Worm (Caenorhabditis elegans) whole organism, L3 larva: Measurements from ENCODE around the gene pqn-62.

Source experiments
- R02D3.7 ChIP-seq: fragments of 150-350 bp; optimal IDR thresholded peaks from 2 replicates; lab custom pipeline; 2014; ENCODE audit warnings: missing biosample characterization, missing genetic modification characterization
- ZK546.5 ChIP-seq: sonication (generic microtip); optimal IDR thresholded peaks from 2 replicates; lab custom pipeline; 2017; ENCODE audit warnings: missing biosample characterization, missing genetic modification characterization
- aly-2 ChIP-seq: fragments of 150-350 bp; optimal IDR thresholded peaks from 2 replicates; lab custom pipeline; 2014; ENCODE audit warnings: missing biosample characterization, missing genetic modification characterization
- ama-1 ChIP-seq: fragments of 150-350 bp; optimal IDR thresholded peaks from 2 replicates; lab custom pipeline; 2018
- ceh-16 ChIP-seq: sonication (generic microtip); optimal IDR thresholded peaks from 2 replicates; lab custom pipeline; 2017; ENCODE audit warnings: missing biosample characterization, missing genetic modification characterization
- ceh-28 ChIP-seq: fragments of 150-350 bp; optimal IDR thresholded peaks from 2 replicates; lab custom pipeline; 2014; ENCODE audit warnings: missing biosample characterization, missing genetic modification reagents, missing genetic modification characterization
- ceh-82 ChIP-seq: fragments of 150-350 bp; optimal IDR thresholded peaks from 2 replicates; lab custom pipeline; 2014; ENCODE audit warnings: missing biosample characterization, missing genetic modification characterization
- ceh-9 ChIP-seq: sonication (generic microtip); optimal IDR thresholded peaks from 2 replicates; lab custom pipeline; 2018; ENCODE audit warnings: missing biosample characterization, missing genetic modification characterization
- daf-12 ChIP-seq: fragments of 150-350 bp; optimal IDR thresholded peaks from 2 replicates; lab custom pipeline; 2014; ENCODE audit warnings: missing biosample characterization, missing genetic modification reagents, missing genetic modification characterization
- egl-27 ChIP-seq: sonication (generic microtip); optimal IDR thresholded peaks from 4 replicates; lab custom pipeline; 2017; ENCODE audit warnings: missing biosample characterization, missing genetic modification reagents, missing genetic modification characterization
- egl-5 ChIP-seq: fragments of 150-350 bp; optimal IDR thresholded peaks from 2 replicates; lab custom pipeline; 2017; ENCODE audit warnings: missing biosample characterization, missing genetic modification reagents, missing genetic modification characterization, inconsistent platforms
- elt-1 ChIP-seq: fragments of 150-350 bp; optimal IDR thresholded peaks from 2 replicates; lab custom pipeline; 2014; ENCODE audit warnings: missing biosample characterization, missing genetic modification characterization
- elt-2 ChIP-seq: sonication (generic microtip); optimal IDR thresholded peaks from 2 replicates; lab custom pipeline; 2016; ENCODE audit warnings: missing genetic modification reagents, mild to moderate bottlenecking, missing genetic modification characterization, missing compliant biosample characterization
- elt-3 ChIP-seq, 3 experiments: fragments of 150-350 bp in 1 of 3; sonication (generic microtip) in 2 of 3; optimal IDR thresholded peaks; 2 replicates in 2 of 3; 4 replicates in 1 of 3; lab custom pipeline; 2014 to 2017; ENCODE audit warnings: missing biosample characterization in 3 of 3, missing genetic modification characterization in 3 of 3
- eor-1 ChIP-seq, 2 experiments: fragments of 150-350 bp; optimal IDR thresholded peaks; 2 replicates each; lab custom pipeline; 2014 to 2018; ENCODE audit warnings: missing biosample characterization in 2 of 2, missing genetic modification characterization in 2 of 2
- fkh-10 ChIP-seq: sonication (generic microtip); optimal IDR thresholded peaks from 2 replicates; lab custom pipeline; 2017; ENCODE audit warnings: missing biosample characterization, missing genetic modification reagents, missing genetic modification characterization
- fkh-2 ChIP-seq: fragments of 150-350 bp; optimal IDR thresholded peaks from 2 replicates; lab custom pipeline; 2014; ENCODE audit warnings: missing biosample characterization, missing genetic modification reagents, missing genetic modification characterization
- hmg-11 ChIP-seq: sonication (generic microtip); optimal IDR thresholded peaks from 2 replicates; lab custom pipeline; 2016; ENCODE audit warnings: missing genetic modification characterization, missing compliant biosample characterization
- jun-1 ChIP-seq: fragments of 150-350 bp; optimal IDR thresholded peaks from 2 replicates; lab custom pipeline; 2014; ENCODE audit warnings: missing biosample characterization, missing genetic modification reagents, missing genetic modification characterization
- lin-15B ChIP-seq: fragments of 150-350 bp; optimal IDR thresholded peaks from 2 replicates; lab custom pipeline; 2014; ENCODE audit warnings: missing biosample characterization, missing genetic modification characterization
- lin-39 ChIP-seq: fragments of 150-350 bp; optimal IDR thresholded peaks from 2 replicates; lab custom pipeline; 2018; ENCODE audit warnings: missing biosample characterization, missing genetic modification reagents, missing genetic modification characterization
- lsy-12 ChIP-seq: sonication (generic microtip); optimal IDR thresholded peaks from 2 replicates; lab custom pipeline; 2016; ENCODE audit warnings: mild to moderate bottlenecking, missing genetic modification characterization, missing compliant biosample characterization
- mdl-1 ChIP-seq: fragments of 150-350 bp; optimal IDR thresholded peaks from 2 replicates; lab custom pipeline; 2014; ENCODE audit warnings: missing biosample characterization, missing genetic modification characterization
- mml-1 ChIP-seq: fragments of 150-350 bp; sonication (generic microtip); optimal IDR thresholded peaks from 3 replicates; lab custom pipeline; 2014; ENCODE audit warnings: missing biosample characterization, missing genetic modification characterization
- nfya-1 ChIP-seq: sonication (generic microtip); optimal IDR thresholded peaks from 2 replicates; lab custom pipeline; 2017; ENCODE audit warnings: missing genetic modification characterization, mild to moderate bottlenecking, missing compliant biosample characterization, antibody characterized with exemption, moderate library complexity; ENCODE audit not compliant: insufficient read depth
- nhr-11 ChIP-seq: fragments of 150-350 bp; optimal IDR thresholded peaks from 2 replicates; lab custom pipeline; 2014; ENCODE audit warnings: missing biosample characterization, missing genetic modification characterization
- nhr-12 ChIP-seq: fragments of 150-350 bp; optimal IDR thresholded peaks from 2 replicates; lab custom pipeline; 2014; ENCODE audit warnings: missing biosample characterization, missing genetic modification characterization
- nhr-23 ChIP-seq: fragments of 150-350 bp; optimal IDR thresholded peaks from 2 replicates; lab custom pipeline; 2014; ENCODE audit warnings: missing biosample characterization, missing genetic modification reagents, missing genetic modification characterization
- nhr-237 ChIP-seq: fragments of 150-350 bp; optimal IDR thresholded peaks from 2 replicates; lab custom pipeline; 2014; ENCODE audit warnings: missing biosample characterization, missing genetic modification characterization
- nhr-25 ChIP-seq: sonication (generic microtip); optimal IDR thresholded peaks from 2 replicates; lab custom pipeline; 2017; ENCODE audit warnings: missing biosample characterization, missing genetic modification characterization
- nhr-28 ChIP-seq: fragments of 150-350 bp; optimal IDR thresholded peaks from 2 replicates; lab custom pipeline; 2014; ENCODE audit warnings: missing biosample characterization, missing genetic modification characterization
- nhr-43 ChIP-seq: sonication (generic microtip); optimal IDR thresholded peaks from 2 replicates; lab custom pipeline; 2016; ENCODE audit warnings: mild to moderate bottlenecking, missing genetic modification characterization, missing compliant biosample characterization; ENCODE audit not compliant: poor library complexity, severe bottlenecking
- nhr-67 ChIP-seq: fragments of 150-350 bp; optimal IDR thresholded peaks from 2 replicates; lab custom pipeline; 2014; ENCODE audit warnings: missing biosample characterization, missing genetic modification characterization
- nhr-76 ChIP-seq: fragments of 150-350 bp; sonication (generic microtip); optimal IDR thresholded peaks from 5 replicates; lab custom pipeline; 2014; ENCODE audit warnings: missing biosample characterization, missing genetic modification characterization
- nhr-77 ChIP-seq: fragments of 150-350 bp; optimal IDR thresholded peaks from 2 replicates; lab custom pipeline; 2014; ENCODE audit warnings: missing biosample characterization, missing genetic modification characterization
- pha-4 ChIP-seq: fragments of 150-350 bp; optimal IDR thresholded peaks from 2 replicates; lab custom pipeline; 2014; ENCODE audit warnings: missing biosample characterization, missing genetic modification reagents, missing genetic modification characterization
- pqm-1 ChIP-seq: fragments of 150-350 bp; optimal IDR thresholded peaks from 2 replicates; lab custom pipeline; 2017; ENCODE audit warnings: missing biosample characterization, missing genetic modification characterization, inconsistent platforms
- sea-2 ChIP-seq: fragments of 150-350 bp; sonication (generic microtip); optimal IDR thresholded peaks from 4 replicates; lab custom pipeline; 2014; ENCODE audit warnings: missing biosample characterization, missing genetic modification reagents, missing genetic modification characterization
- skn-1 ChIP-seq: fragments of 150-350 bp; optimal IDR thresholded peaks from 2 replicates; lab custom pipeline; 2014; ENCODE audit warnings: missing biosample characterization, missing genetic modification characterization
- snpc-4 ChIP-seq: fragments of 150-350 bp; optimal IDR thresholded peaks from 2 replicates; lab custom pipeline; 2014; ENCODE audit warnings: missing biosample characterization, missing genetic modification characterization
- tbx-2 ChIP-seq: sonication (generic microtip); optimal IDR thresholded peaks from 2 replicates; lab custom pipeline; 2016; ENCODE audit warnings: mild to moderate bottlenecking, missing genetic modification characterization, missing compliant biosample characterization
- unc-39 ChIP-seq: sonication (generic microtip); optimal IDR thresholded peaks from 4 replicates; lab custom pipeline; 2017; ENCODE audit warnings: missing biosample characterization, missing genetic modification characterization
- unc-62 ChIP-seq: fragments of 150-350 bp; sonication (generic microtip); optimal IDR thresholded peaks from 4 replicates; lab custom pipeline; 2014; ENCODE audit warnings: missing biosample characterization, missing genetic modification reagents, missing genetic modification characterization
- zag-1 ChIP-seq: fragments of 150-350 bp; optimal IDR thresholded peaks from 2 replicates; lab custom pipeline; 2014; ENCODE audit warnings: missing biosample characterization, missing genetic modification characterization
- ztf-11 ChIP-seq: fragments of 150-350 bp; optimal IDR thresholded peaks from 2 replicates; lab custom pipeline; 2014; ENCODE audit warnings: missing biosample characterization, missing genetic modification characterization
- ztf-4 ChIP-seq: fragments of 150-350 bp; optimal IDR thresholded peaks from 2 replicates; lab custom pipeline; 2014; ENCODE audit warnings: missing biosample characterization, missing genetic modification characterization

pqn-62 gene

ce11 chrX:5159645-5160044, 36.3 kb upstream of the pqn-62 start, which contains the start of gene C31H2.4:
Gene C31H2.4, minus strand, starts transcription at chrX:5159663.
- TF ChIP-seq lin-39 (tag; lab: Kevin White, UChicago) (no peak), pqm-1 (tag; lab: Kevin White, UChicago) (peak; percentile 16), elt-2 (tag; lab: Kevin White, UChicago) (peak; percentile 63), ztf-11 (tag; lab: Kevin White, UChicago) (no peak)

- no peak for TF ChIP-seq fkh-10
- no peak for TF ChIP-seq elt-2 (tag; lab: Kevin White, UChicago)
- no peak for TF ChIP-seq nhr-28 (tag; lab: Kevin White, UChicago)
- no peak for TF ChIP-seq ceh-82
- no peak for TF ChIP-seq snpc-4 (tag; lab: Kevin White, UChicago)
- TF ChIP-seq ceh-28 = no peak
- TF ChIP-seq zag-1 (tag; lab: Kevin White, UChicago) = no peak
- no peak for TF ChIP-seq ceh-16
Observed at ce11 chrX:5162755-5163154, 33.2 kb upstream of the pqn-62 start, which contains the start of gene EGAP5.1. Gene EGAP5.1, plus strand, starts transcription at chrX:5163055.

- TF ChIP-seq elt-1 (no peak), skn-1 (tag; lab: Kevin White, UChicago) (no peak), nhr-237 (tag; lab: Kevin White, UChicago) (no peak), lin-15B (tag; lab: Kevin White, UChicago) (no peak)
Observed at ce11 chrX:5164054-5164453, 31.9 kb upstream of the pqn-62 start.

ce11 chrX:5165037-5165436, 30.9 kb upstream of the pqn-62 start, which contains the start of gene mans-3:
Gene mans-3, plus strand, starts transcription at chrX:5165395.
- TF ChIP-seq ztf-4 (tag; lab: Kevin White, UChicago) = peak; percentile 26
- no peak for TF ChIP-seq nhr-12 (tag; lab: Kevin White, UChicago)
- TF ChIP-seq zag-1 (tag; lab: Kevin White, UChicago) = no peak
- TF ChIP-seq eor-1 (tag; optimal IDR thresholded peaks at IDR 0.05; lab: Kevin White, UChicago) = no peak
- peak; percentile 88 for TF ChIP-seq tbx-2 (tag; lab: Kevin White, UChicago)
- TF ChIP-seq sea-2 (GFP tag; lab: Kevin White, UChicago) = no peak
- no peak for TF ChIP-seq fkh-2 (tag; lab: Kevin White, UChicago)
- TF ChIP-seq daf-12 (tag; lab: Kevin White, UChicago) = no peak
- peak; percentile 80 for TF ChIP-seq lsy-12 (tag; lab: Kevin White, UChicago)
- TF ChIP-seq pha-4 (tag; lab: Kevin White, UChicago) = peak; percentile 85
- TF ChIP-seq jun-1 (tag; lab: Kevin White, UChicago) = peak; percentile 91
- TF ChIP-seq unc-39 (tag; lab: Kevin White, UChicago) = no peak
- peak; percentile 76 for TF ChIP-seq skn-1 (tag; lab: Kevin White, UChicago)
- TF ChIP-seq lin-39 (tag; lab: Kevin White, UChicago) = peak; percentile 73
- peak; percentile 52 for TF ChIP-seq pqm-1 (tag; lab: Kevin White, UChicago)
- no peak for TF ChIP-seq nhr-67 (tag; lab: Kevin White, UChicago)
- peak; percentile 78 for TF ChIP-seq fkh-10
- TF ChIP-seq nhr-43 (tag; lab: Kevin White, UChicago) = peak; percentile 94
- peak; percentile 91 for TF ChIP-seq hmg-11 (tag; lab: Kevin White, UChicago)
- peak; percentile 92 for TF ChIP-seq snpc-4 (tag; lab: Kevin White, UChicago)
- TF ChIP-seq ztf-11 (tag; lab: Kevin White, UChicago) = no peak
- peak; percentile 65 for TF ChIP-seq R02D3.7
- peak; percentile 51 for TF ChIP-seq nhr-28 (tag; lab: Kevin White, UChicago)
- TF ChIP-seq ceh-16 = no peak
- TF ChIP-seq elt-2 (tag; lab: Kevin White, UChicago) = peak; percentile 76
- no peak for TF ChIP-seq nhr-77
- TF ChIP-seq ceh-82 = peak; percentile 33
- TF ChIP-seq nhr-11 (tag; lab: Kevin White, UChicago) = peak; percentile 21
- TF ChIP-seq mdl-1 (tag; lab: Kevin White, UChicago) = peak; percentile 91
- peak; percentile 73 for TF ChIP-seq lin-15B (tag; lab: Kevin White, UChicago)
- TF ChIP-seq ceh-28 = peak; percentile 62
- no peak for TF ChIP-seq ama-1
- peak; percentile 90 for TF ChIP-seq nfya-1 (tag; lab: Kevin White, UChicago)
- TF ChIP-seq ceh-9 = no peak
- peak; percentile 56 for TF ChIP-seq egl-5 (tag; lab: Kevin White, UChicago)
- no peak for TF ChIP-seq nhr-237 (tag; lab: Kevin White, UChicago)
- peak; percentile 76 for TF ChIP-seq nhr-25 (tag; lab: Kevin White, UChicago)
- TF ChIP-seq mml-1 (tag; lab: Kevin White, UChicago) = peak; percentile 93
- no peak for TF ChIP-seq elt-3 (tag; optimal IDR thresholded peaks at IDR 0.05; lab: Kevin White, UChicago)
- TF ChIP-seq ZK546.5 (tag; lab: Kevin White, UChicago) = no peak
- peak; percentile 21 for TF ChIP-seq egl-27 (tag; lab: Kevin White, UChicago)
- TF ChIP-seq nhr-23 (tag; lab: Kevin White, UChicago) = peak; percentile 95
- no peak for TF ChIP-seq nhr-76 (tag; lab: Kevin White, UChicago)
- no peak for TF ChIP-seq aly-2 (tag; lab: Kevin White, UChicago)
- peak; percentile 58 for TF ChIP-seq unc-62 (GFP tag; lab: Kevin White, UChicago)
